Worm (Caenorhabditis elegans) whole organism, young adult: ENCODE measurements around the gene argk-1.

Experiments used
- C17E4.6 ChIP-seq: fragments of 200-800 bp; sonication (Bioruptor generic); IDR thresholded peaks from 2 replicates; pipeline ENCODE4 v1.3.6; 2022; ENCODE audit warnings: missing genetic modification reagents, missing genetic modification characterization, missing compliant biosample characterization
- D2030.7 ChIP-seq: fragments of 200-800 bp; sonication (Bioruptor generic); IDR thresholded peaks from 2 replicates; pipeline ENCODE4 v1.3.6; 2022; ENCODE audit warnings: missing genetic modification reagents, missing genetic modification characterization, missing compliant biosample characterization
- F22D6.2 ChIP-seq: sonication (generic microtip); optimal IDR thresholded peaks from 2 replicates; lab custom pipeline; 2016; ENCODE audit warnings: mild to moderate bottlenecking, missing genetic modification characterization, missing compliant biosample characterization
- F37B4.10 ChIP-seq: fragments of 200-800 bp; sonication (Bioruptor generic); IDR thresholded peaks from 2 replicates; pipeline ENCODE4 v1.3.6; 2022; ENCODE audit warnings: missing genetic modification characterization, missing compliant biosample characterization
- F55B11.4 ChIP-seq: sonication (generic microtip); optimal IDR thresholded peaks from 2 replicates; lab custom pipeline; 2016; ENCODE audit warnings: missing compliant biosample characterization, missing genetic modification characterization, borderline replicate concordance; ENCODE audit not compliant: insufficient read depth
- T07F8.4 ChIP-seq: sonication (generic microtip); optimal IDR thresholded peaks from 2 replicates; lab custom pipeline; 2016; ENCODE audit warnings: mild to moderate bottlenecking, missing genetic modification characterization, moderate library complexity, missing compliant biosample characterization
- Y79H2A.3 ChIP-seq: fragments of 200-800 bp; sonication (Bioruptor generic); conservative IDR thresholded peaks from 2 replicates; pipeline ENCODE4 v1.3.6; 2022; ENCODE audit warnings: missing genetic modification reagents, missing genetic modification characterization, missing compliant biosample characterization
- Y95B8A.8 ChIP-seq: fragments of 200-800 bp; sonication (Bioruptor generic); IDR thresholded peaks from 2 replicates; pipeline ENCODE4 v1.3.6; 2022; ENCODE audit warnings: missing genetic modification reagents, missing genetic modification characterization, missing compliant biosample characterization
- ama-1 ChIP-seq, 3 experiments: fragments of 150-350 bp in 1 of 3; sonication (generic microtip) in 2 of 3; optimal IDR thresholded peaks; 2 replicates each; lab custom pipeline; 2014 to 2018; ENCODE audit warnings: missing biosample characterization in 2 of 3, missing genetic modification characterization in 2 of 3, missing genetic modification reagents in 2 of 3
- cebp-1 ChIP-seq, 2 experiments: fragments of 200-800 bp in 1 of 2; sonication (Bioruptor generic) in 1 of 2; sonication (generic microtip) in 1 of 2; IDR thresholded peaks in 1 of 2; optimal IDR thresholded peaks in 1 of 2; 2 replicates each; pipeline versions ENCODE4 v1.3.6 to Lab custom; 2017 to 2022; ENCODE audit warnings: missing compliant biosample characterization in 2 of 2, missing genetic modification characterization in 2 of 2, mild to moderate bottlenecking in 1 of 2, missing genetic modification reagents in 1 of 2, moderate library complexity in 1 of 2
- ceh-79 ChIP-seq: sonication (generic microtip); optimal IDR thresholded peaks from 2 replicates; lab custom pipeline; 2017; ENCODE audit warnings: mild to moderate bottlenecking, missing genetic modification characterization, missing compliant biosample characterization
- dox-1 ChIP-seq: fragments of 200-800 bp; sonication (Bioruptor generic); IDR thresholded peaks from 2 replicates; pipeline ENCODE4 v1.3.6; 2022; ENCODE audit warnings: missing genetic modification reagents, missing genetic modification characterization, missing compliant biosample characterization
- egl-44 ChIP-seq: fragments of 200-800 bp; sonication (Bioruptor generic); IDR thresholded peaks from 2 replicates; pipeline ENCODE4 v1.3.6; 2022; ENCODE audit warnings: missing genetic modification reagents, missing genetic modification characterization, missing compliant biosample characterization
- fkh-3 ChIP-seq: sonication (generic microtip); optimal IDR thresholded peaks from 2 replicates; lab custom pipeline; 2016; ENCODE audit warnings: mild to moderate bottlenecking, missing genetic modification characterization, missing compliant biosample characterization
- lsl-1 ChIP-seq: fragments of 200-800 bp; sonication (Bioruptor generic); optimal IDR thresholded peaks from 2 replicates; lab custom pipeline; 2018; ENCODE audit warnings: mild to moderate bottlenecking, missing genetic modification characterization, moderate library complexity, missing compliant biosample characterization
- lsy-27 ChIP-seq: sonication (generic microtip); optimal IDR thresholded peaks from 2 replicates; lab custom pipeline; 2017; ENCODE audit warnings: missing genetic modification characterization, mild to moderate bottlenecking, missing compliant biosample characterization, antibody characterized with exemption, missing genotype, borderline replicate concordance; ENCODE audit not compliant: insufficient read depth
- madf-3 ChIP-seq: fragments of 200-800 bp; sonication (Bioruptor generic); IDR thresholded peaks from 2 replicates; pipeline ENCODE4 v1.3.6; 2022; ENCODE audit warnings: missing genetic modification reagents, missing genetic modification characterization, missing compliant biosample characterization
- mcd-1 ChIP-seq: fragments of 200-800 bp; sonication (Bioruptor generic); IDR thresholded peaks from 2 replicates; pipeline ENCODE4 v1.3.6; 2022; ENCODE audit warnings: missing genetic modification reagents, missing genetic modification characterization, missing compliant biosample characterization
- nhr-80 ChIP-seq: sonication (generic microtip); optimal IDR thresholded peaks from 2 replicates; lab custom pipeline; 2016; ENCODE audit warnings: missing genetic modification characterization, missing compliant biosample characterization
- nhr-90 ChIP-seq: sonication (generic microtip); optimal IDR thresholded peaks from 2 replicates; lab custom pipeline; 2016; ENCODE audit warnings: missing genotype, mild to moderate bottlenecking, missing genetic modification characterization, missing compliant biosample characterization
- snpc-4 ChIP-seq, 5 experiments: fragments of 150-350 bp in 1 of 5; sonication (generic microtip) in 4 of 5; optimal IDR thresholded peaks; 2 replicates each; lab custom pipeline; 2014 to 2018; ENCODE audit warnings: missing genetic modification characterization in 5 of 5, missing biosample characterization in 3 of 5, antibody characterized with exemption in 2 of 5, mild to moderate bottlenecking in 2 of 5, missing compliant biosample characterization in 2 of 5, missing genotype in 2 of 5, moderate library complexity in 2 of 5, missing genetic modification reagents in 1 of 5
- xnd-1 ChIP-seq: sonication (generic microtip); optimal IDR thresholded peaks from 2 replicates; lab custom pipeline; 2016; ENCODE audit warnings: missing genotype, missing genetic modification reagents, missing genetic modification characterization, missing compliant biosample characterization
- ztf-22 ChIP-seq: fragments of 200-800 bp; sonication (Bioruptor generic); optimal IDR thresholded peaks from 2 replicates; lab custom pipeline; 2018; ENCODE audit warnings: mild to moderate bottlenecking, missing genetic modification characterization, moderate library complexity, missing compliant biosample characterization
- ztf-25 ChIP-seq: fragments of 200-800 bp; sonication (Bioruptor generic); IDR thresholded peaks from 2 replicates; pipeline ENCODE4 v1.3.6; 2022; ENCODE audit warnings: missing genetic modification reagents, missing genetic modification characterization, missing compliant biosample characterization

argk-1 gene

ce11 chrV:16061993-16062392 lies 41.7 kb upstream of the argk-1 start, which contains the start of gene fbxa-100:
Gene fbxa-100, minus strand, starts transcription at chrV:16062093.
- TF ChIP-seq T07F8.4 (tag; lab: Kevin White, UChicago) (no peak), C17E4.6 (GFP tag; lab: Robert Waterston, UW) (no peak), madf-3 (no peak), dox-1 (GFP tag; lab: Robert Waterston, UW) (no peak)

- TF ChIP-seq mcd-1 (no peak), ama-1 (optimal IDR thresholded peaks at IDR 0.05; lab: Kevin White, UChicago) (no peak), ama-1 (GFP tag; optimal IDR thresholded peaks at IDR 0.05; lab: Kevin White, UChicago) (no peak), ztf-25 (GFP tag; lab: Robert Waterston, UW) (no peak), xnd-1 (tag; lab: Kevin White, UChicago) (no peak), nhr-90 (tag; lab: Kevin White, UChicago) (no peak), snpc-4 (GFP tag; optimal IDR thresholded peaks at IDR 0.05; lab: Kevin White, UChicago) (no peak), snpc-4 (tag; optimal IDR thresholded peaks at IDR 0.05; lab: Kevin White, UChicago) (no peak)
- TF ChIP-seq, all 124 proteins: peak for 0
These were observed 40.9 kb upstream of the argk-1 start, which contains the start of gene F14H3.14 for ce11 chrV:16062788-16063187. Gene F14H3.14, minus strand, starts transcription at chrV:16062888.

ce11 chrV:16068938-16069337 lies 34.8 kb upstream of the argk-1 start, which contains the start of gene cyp-35D1:
Gene cyp-35D1, plus strand, starts transcription at chrV:16069238.
- TF ChIP-seq lsl-1 (GFP tag; lab: Kevin White, UChicago) (no peak), F37B4.10 (GFP tag; lab: Robert Waterston, UW) (no peak), Y79H2A.3 (GFP tag; lab: Robert Waterston, UW) (no peak)

- TF ChIP-seq nhr-80 (tag; lab: Kevin White, UChicago) (peak; percentile 38), xnd-1 (tag; lab: Kevin White, UChicago) (no peak)
These were observed 32.5 kb upstream of the argk-1 start, which contains the start of gene nhr-176 for ce11 chrV:16071167-16071566. Gene nhr-176, plus strand, starts transcription at chrV:16071325.

DNA sequence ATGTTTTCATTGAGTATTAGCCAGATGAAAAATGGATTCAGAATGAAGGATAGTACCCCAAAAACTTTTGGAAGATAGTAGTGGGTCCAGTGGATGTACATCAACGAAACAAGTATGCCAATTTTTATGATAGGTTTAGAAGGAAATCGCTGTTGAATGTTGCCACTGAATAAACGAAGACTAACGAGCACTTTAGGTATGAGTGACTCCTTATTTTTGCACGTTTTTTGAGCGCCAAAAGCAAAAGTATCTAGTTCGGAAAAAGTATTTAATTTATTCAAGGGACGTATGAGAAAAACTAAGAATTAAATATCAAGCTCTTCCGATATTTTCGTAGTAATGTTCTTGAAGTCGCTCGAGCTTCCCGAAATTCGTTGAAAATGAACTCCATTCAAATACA lies 29.8 kb upstream of the argk-1 start, which contains the start of gene srj-10:
TSS of gene srj-10 (minus strand) at position 101 of the 400 bp plus-strand sequence.
- TF ChIP-seq F22D6.2 (tag; lab: Kevin White, UChicago) (no peak), egl-44 (GFP tag; lab: Robert Waterston, UW) (no peak), fkh-3 (tag; lab: Kevin White, UChicago) (no peak), Y95B8A.8 (no peak), mcd-1 (no peak), D2030.7 (GFP tag; lab: Robert Waterston, UW) (no peak), ztf-22 (GFP tag; lab: Kevin White, UChicago) (no peak), lsy-27 (tag; lab: Kevin White, UChicago) (no peak), ceh-79 (no peak), F55B11.4 (tag; lab: Kevin White, UChicago) (no peak)

- TF ChIP-seq cebp-1 (GFP tag; IDR thresholded peaks at IDR 0.05; lab: Robert Waterston, UW), result peak; percentile 32; the same call in 1 of the 2 replicates
- TF ChIP-seq cebp-1 (tag; optimal IDR thresholded peaks at IDR 0.05; lab: Kevin White, UChicago), result no peak
- TF ChIP-seq ztf-25 (GFP tag; lab: Robert Waterston, UW), result no peak
- TF ChIP-seq nhr-80 (tag; lab: Kevin White, UChicago), result peak; percentile 76
- TF ChIP-seq, all 124 proteins: peak for 2
These were observed 28.4 kb upstream of the argk-1 start, which contains the start of the genes F14H3.12 and srj-29 for ce11 chrV:16075250-16075709. Gene F14H3.12, minus strand, starts transcription at chrV:16075323. Gene srj-29, plus strand, starts transcription at chrV:16075659.

- TF ChIP-seq nhr-80 (tag; lab: Kevin White, UChicago) (peak; percentile 34), ama-1 (optimal IDR thresholded peaks at IDR 0.05; lab: Kevin White, UChicago) (no peak), ama-1 (GFP tag; optimal IDR thresholded peaks at IDR 0.05; lab: Kevin White, UChicago) (no peak)
- TF ChIP-seq, all 124 proteins: peak for 1
These were observed 23.7 kb upstream of the argk-1 start for ce11 chrV:16080039-16080438.
